Fruit fly (Drosophila melanogaster) whole organism, pupa: ENCODE results near the gene CG43153.

Experiments
- CG15710 ChIP-seq: fragments of 200-800 bp; sonication (Bioruptor generic); optimal IDR thresholded peaks from 2 replicates; lab custom pipeline; 2018; ENCODE audit warnings: missing biosample characterization, mild to moderate bottlenecking, missing genetic modification characterization, moderate library complexity
- CG17806 ChIP-seq: fragments of 200-800 bp; sonication (Bioruptor generic); optimal IDR thresholded peaks from 2 replicates; lab custom pipeline; 2018; ENCODE audit warnings: missing biosample characterization, mild to moderate bottlenecking, missing genetic modification characterization, moderate library complexity
- CG32121 ChIP-seq: fragments of 200-800 bp; sonication (Bioruptor generic); IDR thresholded peaks from 2 replicates; pipeline ENCODE4 v1.3.6; 2022; ENCODE audit warnings: missing biosample characterization, missing genetic modification characterization
- CG34367 ChIP-seq: fragments of 200-800 bp; sonication (Bioruptor generic); optimal IDR thresholded peaks from 2 replicates; lab custom pipeline; 2018; ENCODE audit warnings: missing biosample characterization, mild to moderate bottlenecking, missing genetic modification characterization
- CG8159 ChIP-seq: fragments of 200-800 bp; sonication (Bioruptor generic); optimal IDR thresholded peaks from 3 replicates; lab custom pipeline; 2018; ENCODE audit warnings: missing biosample characterization, mild to moderate bottlenecking, missing genetic modification characterization, moderate library complexity
- CG9948 ChIP-seq: fragments of 200-800 bp; sonication (Bioruptor generic); optimal IDR thresholded peaks from 2 replicates; lab custom pipeline; 2018; ENCODE audit warnings: missing biosample characterization, mild to moderate bottlenecking, missing genetic modification characterization, moderate library complexity
- D1 ChIP-seq: fragments of 200-800 bp; sonication (Bioruptor generic); optimal IDR thresholded peaks from 2 replicates; lab custom pipeline; 2018; ENCODE audit warnings: missing biosample characterization, mild to moderate bottlenecking, missing genetic modification characterization, moderate library complexity
- EcR ChIP-seq: fragments of 200-800 bp; sonication (Bioruptor generic); optimal IDR thresholded peaks from 3 replicates; lab custom pipeline; 2019; ENCODE audit warnings: missing biosample characterization, missing genetic modification characterization, mild to moderate bottlenecking, moderate library complexity, missing genetic modification reagents
- Snoo ChIP-seq: fragments of 200-800 bp; sonication (Bioruptor generic); optimal IDR thresholded peaks from 3 replicates; lab custom pipeline; 2017; ENCODE audit warnings: missing biosample characterization, mild to moderate bottlenecking, missing genetic modification characterization, inconsistent platforms
- fd96Ca ChIP-seq: fragments of 200-800 bp; sonication (Bioruptor generic); IDR thresholded peaks from 3 replicates; pipeline ENCODE4 v1.3.6; 2022; ENCODE audit warnings: missing biosample characterization, missing genetic modification characterization

- TF ChIP-seq CG17806 (tag; lab: Kevin White, UChicago) (no peak), CG32121 (GFP tag; lab: Robert Waterston, UW) (no peak), EcR (GFP tag; lab: Kevin White, UChicago) (no peak), CG34367 (tag; lab: Kevin White, UChicago) (no peak), Snoo (tag; lab: Kevin White, UChicago) (no peak), fd96Ca (GFP tag; lab: Robert Waterston, UW) (no peak), CG15710 (no peak), CG9948 (no peak), D1 (tag; lab: Kevin White, UChicago) (no peak), CG8159 (tag; lab: Kevin White, UChicago) (no peak)
These were observed 34.0 kb downstream of the CG43153 start for dm6 chr2L:11488465-11489037.
